Worm (Caenorhabditis elegans): ENCODE data around the gene T27E4.5.

ce11 chrV:9111957-9112356 lies 42.4 kb upstream of the T27E4.5 start:
- TF ChIP-seq ztf-11 (tag; optimal IDR thresholded peaks at IDR 0.05) (no peak), jun-1 (tag; optimal IDR thresholded peaks at IDR 0.05) (no peak)
